Worm (Caenorhabditis elegans) whole organism, dauer: Measurements from ENCODE around the gene F10E7.11.
"Not testable (repeated sequence)": the region's sequence is repeated elsewhere in the genome, so short reads cannot be mapped to it uniquely, and the experiment has no call there.

Experiments used
- unc-62 ChIP-seq: sonication (generic microtip); optimal IDR thresholded peaks from 2 replicates; lab custom pipeline; 2017; ENCODE audit warnings: missing biosample characterization, missing genetic modification reagents, missing genetic modification characterization

The F10E7.11 gene

ce11 chrII:7098578-7098977 is 24.1 kb downstream of the F10E7.11 start, which contains the start of gene mct-5:
mct-5 (minus strand) TSS chrII:7098593.
- TF ChIP-seq unc-62 (GFP tag; lab: Kevin White, UChicago) = no peak

ce11 chrII:7095970-7096369 is 26.7 kb downstream of the F10E7.11 start:
- TF ChIP-seq unc-62 (GFP tag; lab: Kevin White, UChicago) = no peak

ce11 chrII:7093339-7093821 is 29.3 kb downstream of the F10E7.11 start, which contains the start of gene T02G5.3:
T02G5.3 (plus strand) TSS chrII:7093389.
- TF ChIP-seq unc-62 (GFP tag; lab: Kevin White, UChicago) = no peak

- no peak for TF ChIP-seq unc-62 (GFP tag; lab: Kevin White, UChicago)
Observed at ce11 chrII:7090852-7091251, 31.8 kb downstream of the F10E7.11 start.

ce11 chrII:7090085-7090484 is 32.6 kb downstream of the F10E7.11 start:
- no peak for TF ChIP-seq unc-62 (GFP tag; lab: Kevin White, UChicago)

ce11 chrII:7084021-7084420 is 38.7 kb downstream of the F10E7.11 start, which contains the start of the genes T02G5.14 and T02G5.15:
T02G5.14 (plus strand) TSS chrII:7084321.
T02G5.15 (plus strand) TSS chrII:7084321.
- not testable (repeated sequence) for TF ChIP-seq unc-62 (GFP tag; lab: Kevin White, UChicago)

ce11 chrII:7075564-7076228 is 47.0 kb downstream of the F10E7.11 start, which contains the start of gene T02G5.7:
T02G5.7 (plus strand) TSS chrII:7075614.
- TF ChIP-seq unc-62 (GFP tag; lab: Kevin White, UChicago) = no peak

- no peak for TF ChIP-seq unc-62 (GFP tag; lab: Kevin White, UChicago)
Observed at ce11 chrII:7073537-7073913, 49.2 kb downstream of the F10E7.11 start, which contains the start of gene kat-1. kat-1 (plus strand) TSS chrII:7073814.

ce11 chrII:7072590-7073536 is 49.8 kb downstream of the F10E7.11 start:
- no peak for TF ChIP-seq unc-62 (GFP tag; lab: Kevin White, UChicago)

ce11 chrII:7072315-7072589 is 50.4 kb downstream of the F10E7.11 start, which contains the start of gene kars-1:
kars-1 (minus strand) TSS chrII:7072415.
- TF ChIP-seq unc-62 (GFP tag; lab: Kevin White, UChicago) = no peak
